Worm (Caenorhabditis elegans): ENCODE measurements around the gene T01C8.2.
"Not testable (repeated sequence)": the region's sequence is repeated elsewhere in the genome, so short reads cannot be mapped to it uniquely, and the experiment has no call there.

T01C8.2 gene

ce11 chrX:16834691-16835090, 48.5 kb downstream of the T01C8.2 start, which contains the start of gene F41G4.13:
TSS of gene F41G4.13 (minus strand) at chrX:16834791.
- not testable (repeated sequence) for TF ChIP-seq Y53G8AR.9 (GFP tag; conservative IDR thresholded peaks at IDR 0.05); hrde-1 (tag; optimal IDR thresholded peaks at IDR 0.05; ENCODE audit: borderline replicate concordance); lsl-1 (GFP tag; optimal IDR thresholded peaks at IDR 0.05)

DNA sequence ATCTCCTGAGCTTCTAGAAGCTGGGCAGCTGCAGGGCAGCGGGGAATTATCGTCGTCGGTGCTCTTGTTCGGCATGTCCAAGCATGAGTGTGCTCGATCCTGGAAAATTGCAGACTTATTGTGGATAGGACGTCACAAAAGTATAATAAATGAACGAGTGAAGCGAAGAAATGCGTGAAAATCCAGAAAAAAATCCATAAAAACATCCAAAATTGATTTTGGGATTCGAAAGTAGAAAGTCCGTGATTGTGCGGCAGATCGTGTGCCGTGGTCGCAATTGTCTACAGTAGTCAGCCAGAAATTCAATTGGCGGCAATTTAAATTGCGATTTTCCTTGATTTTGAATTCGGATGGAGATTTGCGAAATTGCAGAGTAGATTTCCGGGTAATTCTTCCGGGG, 50.1 kb downstream of the T01C8.2 start, which contains the start of gene F41G4.7:
TSS of gene F41G4.7 (minus strand) at position 101 of the 400 bp plus-strand sequence.
- TF ChIP-seq lsy-27 (tag; optimal IDR thresholded peaks at IDR 0.05; ENCODE audit: borderline replicate concordance, insufficient read depth) (no peak), rec-8 (tag; optimal IDR thresholded peaks at IDR 0.05) (no peak), Y67H2A.10 (GFP tag; conservative IDR thresholded peaks at IDR 0.05) (no peak), tbx-9 (tag; optimal IDR thresholded peaks at IDR 0.05; ENCODE audit: borderline replicate concordance) (no peak)
